Worm (Caenorhabditis elegans) whole organism, dauer: ENCODE data around the gene nhr-153.

Source experiments
- unc-62 ChIP-seq: sonication (generic microtip); optimal IDR thresholded peaks from 2 replicates; lab custom pipeline; 2017; ENCODE audit warnings: missing biosample characterization, missing genetic modification reagents, missing genetic modification characterization

The nhr-153 gene

ce11 chrV:12152857-12153256 lies 48.8 kb downstream of the nhr-153 start, which contains the start of gene C27A7.8:
Gene C27A7.8, plus strand, starts transcription at chrV:12153157.
- TF ChIP-seq unc-62 (GFP tag; lab: Kevin White, UChicago) = no peak

- no peak for TF ChIP-seq unc-62 (GFP tag; lab: Kevin White, UChicago)
Measured at ce11 chrV:12153784-12154183, 49.8 kb downstream of the nhr-153 start.

- no peak for TF ChIP-seq unc-62 (GFP tag; lab: Kevin White, UChicago)
Measured at ce11 chrV:12154554-12154953, 50.5 kb downstream of the nhr-153 start, which contains the start of gene C27A7.9. Gene C27A7.9, minus strand, starts transcription at chrV:12154654.
